Fruit fly (Drosophila melanogaster): Measurements from ENCODE around the gene Cdk1.

dm6 chr2L:10366525-10366924 lies 19.5 kb downstream of the Cdk1 start, which contains the start of gene CG5056:
- TF ChIP-seq CTCF (optimal IDR thresholded peaks at IDR 0.05), result no peak
- TF ChIP-seq CG8478 (optimal IDR thresholded peaks at IDR 0.05), result no peak
